Fruit fly (Drosophila melanogaster) whole organism, adult: ENCODE data around the gene Polr2J.

Experiments used
- CG14711 ChIP-seq: fragments of 200-800 bp; sonication (Bioruptor generic); optimal IDR thresholded peaks from 2 replicates; lab custom pipeline; 2018; ENCODE audit warnings: missing biosample characterization, mild to moderate bottlenecking, missing genetic modification characterization, moderate library complexity
- CG33017 ChIP-seq: fragments of 200-800 bp; sonication (Bioruptor generic); optimal IDR thresholded peaks from 2 replicates; lab custom pipeline; 2018; ENCODE audit warnings: missing biosample characterization, mild to moderate bottlenecking, missing genetic modification characterization, moderate library complexity
- CG5204 ChIP-seq: fragments of 200-800 bp; sonication (Bioruptor generic); optimal IDR thresholded peaks from 2 replicates; lab custom pipeline; 2016; ENCODE audit warnings: missing biosample characterization, missing genetic modification characterization
- CG7101 ChIP-seq: fragments of 200-800 bp; sonication (Bioruptor generic); optimal IDR thresholded peaks from 2 replicates; lab custom pipeline; 2018; ENCODE audit warnings: missing biosample characterization, mild to moderate bottlenecking, missing genetic modification characterization, moderate library complexity
- Crg-1 ChIP-seq: fragments of 200-800 bp; sonication (Bioruptor generic); optimal IDR thresholded peaks from 2 replicates; lab custom pipeline; 2016; ENCODE audit warnings: missing biosample characterization, missing genetic modification characterization
- Mnt ChIP-seq: fragments of 200-800 bp; sonication (Bioruptor generic); optimal IDR thresholded peaks from 2 replicates; lab custom pipeline; 2016; ENCODE audit warnings: missing biosample characterization, mild to moderate bottlenecking, missing genetic modification characterization
- bab1 ChIP-seq: fragments of 200-800 bp; sonication (Bioruptor generic); optimal IDR thresholded peaks from 3 replicates; lab custom pipeline; 2019; ENCODE audit warnings: missing biosample characterization, mild to moderate bottlenecking, missing genetic modification characterization, moderate library complexity
- cic ChIP-seq: fragments of 200-800 bp; sonication (Bioruptor generic); optimal IDR thresholded peaks from 2 replicates; lab custom pipeline; 2017; ENCODE audit warnings: missing biosample characterization, mild to moderate bottlenecking, missing genetic modification characterization, moderate library complexity
- cnc ChIP-seq, 2 experiments: fragments of >200 bp; optimal IDR thresholded peaks; 2 replicates each; lab custom pipeline; 2017
- kay ChIP-seq: fragments of 200-800 bp; sonication (Bioruptor generic); peaks from one replicate; lab custom pipeline; 2016; ENCODE audit warnings: missing biosample characterization, missing genetic modification characterization, borderline replicate concordance
- ovo ChIP-seq: fragments of 200-800 bp; sonication (Bioruptor generic); optimal IDR thresholded peaks from 2 replicates; lab custom pipeline; 2016; ENCODE audit warnings: missing biosample characterization, missing genetic modification characterization

DNA sequence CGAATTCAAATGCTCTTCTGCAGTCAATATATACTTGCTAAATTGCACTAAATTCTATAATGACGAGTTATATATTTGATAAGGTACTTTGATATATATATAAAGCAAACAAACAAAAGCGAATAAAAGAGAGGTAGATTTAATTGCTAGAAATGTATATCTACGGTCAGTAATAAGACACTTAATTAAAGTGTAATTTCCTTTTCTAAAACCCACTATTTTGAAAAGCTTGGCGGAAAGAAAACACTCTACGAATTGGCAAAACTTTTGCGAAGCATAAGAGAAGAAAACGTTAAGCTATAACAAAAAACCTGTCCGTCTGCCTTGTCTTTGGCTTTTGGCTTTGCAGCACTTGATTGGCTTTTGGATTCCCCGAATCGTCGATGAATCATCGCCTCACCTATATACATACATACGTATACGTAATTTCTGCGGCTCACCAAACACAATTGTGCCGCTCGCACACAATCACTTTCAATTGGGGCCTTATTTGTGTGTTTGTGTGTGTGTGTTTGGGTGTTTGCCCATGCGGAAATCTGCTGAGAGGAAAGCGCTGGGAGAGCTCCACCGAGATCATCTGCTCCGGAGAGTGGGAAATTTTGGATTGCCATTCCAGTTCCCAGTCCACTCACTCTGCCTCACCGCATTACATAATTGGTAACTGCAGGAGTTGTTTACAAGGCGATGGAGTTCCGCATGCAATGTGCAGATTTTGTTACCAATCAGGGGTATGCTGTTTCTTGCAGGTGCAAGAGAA lies 20.6 kb upstream of the Polr2J start:
- TF ChIP-seq CG5204 (GFP tag; lab: Kevin White, UChicago) (no peak), kay (GFP tag; lab: Kevin White, UChicago) (peak; percentile 54), Mnt (no peak), CG33017 (tag; lab: Kevin White, UChicago) (no peak), Crg-1 (GFP tag; lab: Kevin White, UChicago) (no peak), cnc (optimal IDR thresholded peaks at IDR 0.05; lab: Kevin White, UChicago) (no peak), bab1 (GFP tag; lab: Kevin White, UChicago) (no peak), cic (GFP tag; lab: Kevin White, UChicago) (no peak), CG7101 (no peak), CG14711 (tag; lab: Kevin White, UChicago) (no peak), ovo (GFP tag; lab: Kevin White, UChicago) (no peak)
